Worm (Caenorhabditis elegans): Measurements from ENCODE around the gene C36B7.5.

C36B7.5 gene

ce11 chrX:7096349-7096748 is at the start of gene C36B7.5:
Gene C36B7.5, minus strand, starts transcription at chrX:7096449.
- TF ChIP-seq W03F9.2 (tag; optimal IDR thresholded peaks at IDR 0.05), result no peak
- no peak for TF ChIP-seq him-1 (tag; optimal IDR thresholded peaks at IDR 0.05)
- no peak for TF ChIP-seq dao-5 (tag; optimal IDR thresholded peaks at IDR 0.05)

- TF ChIP-seq W03F9.2 (tag; optimal IDR thresholded peaks at IDR 0.05), result no peak
- TF ChIP-seq him-1 (tag; optimal IDR thresholded peaks at IDR 0.05), result no peak
- no peak for TF ChIP-seq dao-5 (tag; optimal IDR thresholded peaks at IDR 0.05)
These were observed 47.3 kb upstream of the C36B7.5 start, which contains the start of gene alh-10 for ce11 chrX:7143515-7143914. Gene alh-10, minus strand, starts transcription at chrX:7143641.

ce11 chrX:7140682-7141254 is 44.5 kb upstream of the C36B7.5 start:
- no peak for TF ChIP-seq W03F9.2 (tag; optimal IDR thresholded peaks at IDR 0.05)
- TF ChIP-seq him-1 (tag; optimal IDR thresholded peaks at IDR 0.05), result no peak
- no peak for TF ChIP-seq dao-5 (tag; optimal IDR thresholded peaks at IDR 0.05)

ce11 chrX:7139614-7140013 is 43.4 kb upstream of the C36B7.5 start, which contains the start of gene clec-86:
Gene clec-86, plus strand, starts transcription at chrX:7139875.
- no peak for TF ChIP-seq dao-5 (tag; optimal IDR thresholded peaks at IDR 0.05)
- no peak for TF ChIP-seq him-1 (tag; optimal IDR thresholded peaks at IDR 0.05)
- TF ChIP-seq W03F9.2 (tag; optimal IDR thresholded peaks at IDR 0.05), result no peak

- TF ChIP-seq W03F9.2 (tag; optimal IDR thresholded peaks at IDR 0.05) (no peak), him-1 (tag; optimal IDR thresholded peaks at IDR 0.05) (no peak), dao-5 (tag; optimal IDR thresholded peaks at IDR 0.05) (no peak)
These were observed 35.0 kb upstream of the C36B7.5 start for ce11 chrX:7131206-7131605.

- TF ChIP-seq dao-5 (tag; optimal IDR thresholded peaks at IDR 0.05) (no peak), W03F9.2 (tag; optimal IDR thresholded peaks at IDR 0.05) (no peak), him-1 (tag; optimal IDR thresholded peaks at IDR 0.05) (no peak)
These were observed 33.2 kb upstream of the C36B7.5 start for ce11 chrX:7129460-7129859.

ce11 chrX:7128615-7129014 is 32.4 kb upstream of the C36B7.5 start:
- TF ChIP-seq him-1 (tag; optimal IDR thresholded peaks at IDR 0.05) (no peak), W03F9.2 (tag; optimal IDR thresholded peaks at IDR 0.05) (no peak), dao-5 (tag; optimal IDR thresholded peaks at IDR 0.05) (no peak)

ce11 chrX:7126348-7126747 is 30.1 kb upstream of the C36B7.5 start, which contains the start of gene ist-1:
Gene ist-1, plus strand, starts transcription at chrX:7126648.
- TF ChIP-seq W03F9.2 (tag; optimal IDR thresholded peaks at IDR 0.05), result no peak
- no peak for TF ChIP-seq dao-5 (tag; optimal IDR thresholded peaks at IDR 0.05)
- no peak for TF ChIP-seq him-1 (tag; optimal IDR thresholded peaks at IDR 0.05)

DNA sequence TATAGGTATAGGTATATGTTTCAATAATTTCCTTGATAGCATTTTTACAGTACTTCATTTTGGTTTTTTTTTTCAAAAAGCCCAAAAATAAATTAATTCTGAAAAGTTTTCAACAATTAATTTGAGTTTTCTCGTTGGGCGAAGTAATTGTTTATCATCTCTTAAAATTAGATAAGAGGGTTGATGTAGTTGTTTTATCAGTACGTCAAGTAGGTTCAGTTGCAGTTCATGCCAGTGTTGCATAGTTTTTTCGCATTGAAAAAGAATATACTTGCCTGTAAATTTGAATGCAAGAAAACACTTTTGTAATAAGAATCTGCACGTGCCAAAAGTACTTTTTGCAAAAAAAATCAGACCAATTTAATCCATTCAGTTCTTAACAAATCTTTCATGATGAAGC is 28.9 kb upstream of the C36B7.5 start:
- TF ChIP-seq dao-5 (tag; optimal IDR thresholded peaks at IDR 0.05) (no peak), him-1 (tag; optimal IDR thresholded peaks at IDR 0.05) (no peak), W03F9.2 (tag; optimal IDR thresholded peaks at IDR 0.05) (no peak)

ce11 chrX:7124044-7124443 is 27.8 kb upstream of the C36B7.5 start:
- no peak for TF ChIP-seq W03F9.2 (tag; optimal IDR thresholded peaks at IDR 0.05)
- no peak for TF ChIP-seq him-1 (tag; optimal IDR thresholded peaks at IDR 0.05)
- TF ChIP-seq dao-5 (tag; optimal IDR thresholded peaks at IDR 0.05), result no peak

DNA sequence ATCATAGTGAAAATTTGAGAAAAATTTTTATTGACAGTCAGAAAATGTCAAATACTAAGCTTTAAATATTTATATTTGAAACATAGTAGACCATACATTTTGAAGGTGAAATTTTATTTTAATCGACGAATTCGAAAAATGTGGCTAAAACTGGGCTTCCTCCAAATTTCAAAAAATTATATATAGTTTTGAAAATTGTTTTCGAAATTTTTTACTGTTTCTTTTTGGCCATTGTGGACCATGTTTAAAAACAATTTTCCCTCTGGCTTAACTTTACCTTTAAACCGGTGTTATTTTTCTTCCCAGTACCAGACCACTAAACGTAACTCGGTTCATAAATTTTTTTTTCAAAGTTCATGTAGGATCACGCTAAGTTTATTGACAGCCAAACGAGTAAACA is 26.4 kb upstream of the C36B7.5 start:
- no peak for TF ChIP-seq dao-5 (tag; optimal IDR thresholded peaks at IDR 0.05)
- TF ChIP-seq W03F9.2 (tag; optimal IDR thresholded peaks at IDR 0.05), result no peak
- no peak for TF ChIP-seq him-1 (tag; optimal IDR thresholded peaks at IDR 0.05)

DNA sequence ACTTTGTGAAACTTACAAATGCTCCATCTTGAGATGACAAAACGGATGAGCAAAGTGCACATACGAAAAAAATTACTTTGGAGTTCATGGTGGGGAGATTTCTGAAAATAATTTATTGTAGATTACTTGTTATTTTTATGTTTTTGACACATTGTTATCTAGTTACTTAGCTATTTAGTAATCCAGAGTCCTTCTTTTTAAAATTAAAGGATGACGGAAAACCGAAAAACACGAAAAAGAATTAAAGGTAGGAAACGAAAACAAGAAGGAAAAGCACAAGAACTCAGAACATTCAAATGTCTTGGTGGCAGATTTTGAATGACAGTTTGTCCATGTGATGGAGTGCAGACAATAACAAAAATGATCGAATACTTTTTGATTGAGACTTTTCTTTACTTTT is 20.6 kb upstream of the C36B7.5 start, which contains the start of gene hen-1:
TSS of gene hen-1 (minus strand) at position 101 of the 400 bp plus-strand sequence.
- no peak for TF ChIP-seq W03F9.2 (tag; optimal IDR thresholded peaks at IDR 0.05)
- no peak for TF ChIP-seq dao-5 (tag; optimal IDR thresholded peaks at IDR 0.05)
- TF ChIP-seq him-1 (tag; optimal IDR thresholded peaks at IDR 0.05), result no peak

ce11 chrX:7112589-7112988 is 16.3 kb upstream of the C36B7.5 start, which contains the start of gene C36B7.1:
Gene C36B7.1, plus strand, starts transcription at chrX:7112889.
- TF ChIP-seq dao-5 (tag; optimal IDR thresholded peaks at IDR 0.05), result no peak
- no peak for TF ChIP-seq him-1 (tag; optimal IDR thresholded peaks at IDR 0.05)
- no peak for TF ChIP-seq W03F9.2 (tag; optimal IDR thresholded peaks at IDR 0.05)

DNA sequence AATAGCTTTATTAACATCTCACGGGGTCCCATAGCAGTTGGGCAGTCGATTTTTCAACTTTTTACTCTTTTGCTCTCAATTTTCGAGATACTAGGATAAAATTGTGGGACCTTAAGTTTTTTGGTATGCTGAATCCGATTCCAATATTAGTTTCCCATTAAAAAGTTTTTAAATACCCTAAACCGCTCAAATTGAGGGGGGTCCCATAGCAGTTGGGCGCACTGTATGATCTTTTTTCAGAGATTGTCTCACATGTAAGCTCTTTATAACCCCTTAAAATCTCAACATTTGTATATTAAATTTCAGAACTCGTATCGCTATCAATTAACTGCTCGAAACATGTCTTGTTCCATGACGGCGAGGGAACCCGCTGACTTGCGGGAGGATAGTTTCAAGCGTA is 9.9 kb upstream of the C36B7.5 start, which contains the start of gene C36B7.2:
TSS of gene C36B7.2 (plus strand) at position 301 of the 400 bp plus-strand sequence.
- no peak for TF ChIP-seq dao-5 (tag; optimal IDR thresholded peaks at IDR 0.05)
- no peak for TF ChIP-seq him-1 (tag; optimal IDR thresholded peaks at IDR 0.05)
- no peak for TF ChIP-seq W03F9.2 (tag; optimal IDR thresholded peaks at IDR 0.05)

- TF ChIP-seq him-1 (tag; optimal IDR thresholded peaks at IDR 0.05) (no peak), W03F9.2 (tag; optimal IDR thresholded peaks at IDR 0.05) (no peak), dao-5 (tag; optimal IDR thresholded peaks at IDR 0.05) (no peak)
These were observed 5.2 kb upstream of the C36B7.5 start, which contains the start of gene C36B7.3 for ce11 chrX:7101477-7101876. Gene C36B7.3, plus strand, starts transcription at chrX:7101777.

All from whole organism, L4/young adult.